Fruit fly (Drosophila melanogaster): ENCODE results near the gene promL.

Gene promL

dm6 chr3L:3127544-3127943, at the start of gene promL:
promL (minus strand) TSS chr3L:3127724.
- no peak for TF ChIP-seq insv (optimal IDR thresholded peaks at IDR 0.05)
- TF ChIP-seq h (optimal IDR thresholded peaks at IDR 0.05): no peak
- TF ChIP-seq Sin3A (optimal IDR thresholded peaks at IDR 0.05): no peak
- TF ChIP-seq ttk (optimal IDR thresholded peaks at IDR 0.05): no peak

dm6 chr3L:3172445-3172844, 44.9 kb upstream of the promL start, which contains the start of gene CG14963:
CG14963 (minus strand) TSS chr3L:3172545.
- TF ChIP-seq psq (optimal IDR thresholded peaks at IDR 0.05): no peak
- no peak for TF ChIP-seq h (optimal IDR thresholded peaks at IDR 0.05)
- TF ChIP-seq insv (optimal IDR thresholded peaks at IDR 0.05): no peak
- TF ChIP-seq Sin3A (optimal IDR thresholded peaks at IDR 0.05): no peak
- no peak for TF ChIP-seq ttk (optimal IDR thresholded peaks at IDR 0.05)
- no peak for TF ChIP-seq Myc (optimal IDR thresholded peaks at IDR 0.05)

dm6 chr3L:3169107-3169506, 41.6 kb upstream of the promL start, which contains the start of the genes CG32278 and CG32281:
CG32278 (plus strand) TSS chr3L:3169286.
CG32281 (plus strand) TSS chr3L:3169375.
- no peak for TF ChIP-seq Myc (optimal IDR thresholded peaks at IDR 0.05)
- TF ChIP-seq psq (optimal IDR thresholded peaks at IDR 0.05): no peak
- TF ChIP-seq h (optimal IDR thresholded peaks at IDR 0.05): no peak
- TF ChIP-seq Sin3A (optimal IDR thresholded peaks at IDR 0.05): no peak
- TF ChIP-seq ttk (optimal IDR thresholded peaks at IDR 0.05): no peak
- TF ChIP-seq insv (optimal IDR thresholded peaks at IDR 0.05): no peak

dm6 chr3L:3166200-3166695, 38.7 kb upstream of the promL start, which contains the start of gene Asciz:
Asciz (minus strand) TSS chr3L:3166250.
- TF ChIP-seq psq (optimal IDR thresholded peaks at IDR 0.05): no peak
- TF ChIP-seq insv (optimal IDR thresholded peaks at IDR 0.05): no peak
- TF ChIP-seq Myc (optimal IDR thresholded peaks at IDR 0.05): no peak
- no peak for TF ChIP-seq ttk (optimal IDR thresholded peaks at IDR 0.05)

dm6 chr3L:3165399-3165798, 37.9 kb upstream of the promL start:
- TF ChIP-seq h (optimal IDR thresholded peaks at IDR 0.05) (no peak), Myc (optimal IDR thresholded peaks at IDR 0.05) (no peak), Sin3A (optimal IDR thresholded peaks at IDR 0.05) (no peak), ttk (optimal IDR thresholded peaks at IDR 0.05) (no peak), psq (optimal IDR thresholded peaks at IDR 0.05) (no peak), insv (optimal IDR thresholded peaks at IDR 0.05) (no peak)

dm6 chr3L:3164951-3165350, 37.4 kb upstream of the promL start, which contains the start of gene CG32280:
CG32280 (plus strand) TSS chr3L:3165181.
- TF ChIP-seq Myc (optimal IDR thresholded peaks at IDR 0.05) (no peak), insv (optimal IDR thresholded peaks at IDR 0.05) (no peak), psq (optimal IDR thresholded peaks at IDR 0.05) (no peak), ttk (optimal IDR thresholded peaks at IDR 0.05) (no peak), h (optimal IDR thresholded peaks at IDR 0.05) (no peak), Sin3A (optimal IDR thresholded peaks at IDR 0.05) (no peak)

- TF ChIP-seq psq (optimal IDR thresholded peaks at IDR 0.05) (no peak), ttk (optimal IDR thresholded peaks at IDR 0.05) (peak; percentile 95)
Observed at dm6 chr3L:3162584-3162983, 35.1 kb upstream of the promL start.

- TF ChIP-seq ttk (optimal IDR thresholded peaks at IDR 0.05): no peak
- no peak for TF ChIP-seq psq (optimal IDR thresholded peaks at IDR 0.05)
Observed at dm6 chr3L:3161968-3162367, 34.4 kb upstream of the promL start, which contains the start of gene rasp. rasp (plus strand) TSS chr3L:3162180.

dm6 chr3L:3159309-3160194, 32.0 kb upstream of the promL start, which contains the start of the genes ND-30 and CG15812:
ND-30 (minus strand) TSS chr3L:3159578.
CG15812 (plus strand) TSS chr3L:3159991.
- TF ChIP-seq h (optimal IDR thresholded peaks at IDR 0.05) (peak; percentile 37), insv (optimal IDR thresholded peaks at IDR 0.05) (no peak), ttk (optimal IDR thresholded peaks at IDR 0.05) (no peak), Myc (optimal IDR thresholded peaks at IDR 0.05) (no peak)

dm6 chr3L:3157651-3158050, 30.1 kb upstream of the promL start:
- TF ChIP-seq Myc (optimal IDR thresholded peaks at IDR 0.05) (no peak), insv (optimal IDR thresholded peaks at IDR 0.05) (no peak), psq (optimal IDR thresholded peaks at IDR 0.05) (no peak), Sin3A (optimal IDR thresholded peaks at IDR 0.05) (no peak), ttk (optimal IDR thresholded peaks at IDR 0.05) (no peak)

- TF ChIP-seq Sin3A (optimal IDR thresholded peaks at IDR 0.05): no peak
- no peak for TF ChIP-seq ttk (optimal IDR thresholded peaks at IDR 0.05)
- no peak for TF ChIP-seq Myc (optimal IDR thresholded peaks at IDR 0.05)
- no peak for TF ChIP-seq insv (optimal IDR thresholded peaks at IDR 0.05)
- no peak for TF ChIP-seq psq (optimal IDR thresholded peaks at IDR 0.05)
- TF ChIP-seq h (optimal IDR thresholded peaks at IDR 0.05): no peak
Observed at dm6 chr3L:3150376-3150775, 22.9 kb upstream of the promL start.

dm6 chr3L:3149060-3149872, 21.7 kb upstream of the promL start:
- TF ChIP-seq insv (optimal IDR thresholded peaks at IDR 0.05) (no peak), psq (optimal IDR thresholded peaks at IDR 0.05) (no peak), h (optimal IDR thresholded peaks at IDR 0.05) (no peak), Myc (optimal IDR thresholded peaks at IDR 0.05) (no peak), Sin3A (optimal IDR thresholded peaks at IDR 0.05) (no peak)

Measured in Kc167 (cell line).